Worm (Caenorhabditis elegans): ENCODE measurements around the gene T19C3.6.

DNA sequence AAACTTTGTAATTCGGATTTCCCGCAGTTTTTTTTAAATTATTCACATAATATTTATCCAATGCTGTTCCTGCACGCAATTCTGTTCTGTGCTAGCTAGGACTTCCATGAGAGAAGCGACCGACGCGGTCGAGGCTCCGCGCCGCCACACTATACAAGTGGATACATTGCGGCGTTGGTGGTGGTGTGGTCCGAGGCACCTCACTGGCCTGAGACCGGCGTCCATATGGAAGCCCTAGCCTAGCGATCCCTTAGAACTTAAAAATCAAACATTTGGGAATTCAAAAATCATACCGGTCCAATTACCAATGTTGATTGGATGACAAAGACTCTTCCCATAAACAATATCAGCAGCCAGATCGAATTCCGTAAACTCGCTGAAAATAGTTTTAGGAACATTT is 5.2 kb downstream of the T19C3.6 start:
- TF ChIP-seq mls-2 (tag; optimal IDR thresholded peaks at IDR 0.05) (no peak), snpc-4 (tag; optimal IDR thresholded peaks at IDR 0.05) (no peak), unc-62 (GFP tag; optimal IDR thresholded peaks at IDR 0.05) (no peak), ztf-11 (tag; optimal IDR thresholded peaks at IDR 0.05) (no peak), nhr-12 (tag; optimal IDR thresholded peaks at IDR 0.05) (no peak), lin-13 (tag; optimal IDR thresholded peaks at IDR 0.05) (no peak), lin-32 (GFP tag; optimal IDR thresholded peaks at IDR 0.05) (no peak), cnd-1 (tag; optimal IDR thresholded peaks at IDR 0.05) (no peak), blmp-1 (tag; optimal IDR thresholded peaks at IDR 0.05) (no peak), tbx-8 (GFP tag; optimal IDR thresholded peaks at IDR 0.05) (no peak), nhr-76 (tag; optimal IDR thresholded peaks at IDR 0.05) (no peak), ces-1 (GFP tag; optimal IDR thresholded peaks at IDR 0.05) (no peak)

Data from whole organism, mixed stage, embryonic.